Worm (Caenorhabditis elegans): ENCODE results near the gene ncs-7.

ncs-7 gene

ce11 chrX:17609948-17610347, 4.4 kb upstream of the ncs-7 start, which contains the start of gene C16H3.3:
Gene C16H3.3, minus strand, starts transcription at chrX:17610048.
- no peak for TF ChIP-seq ceh-40 (GFP tag; IDR thresholded peaks at IDR 0.05)
- TF ChIP-seq egl-18 (GFP tag; IDR thresholded peaks at IDR 0.05): no peak
- no peak for TF ChIP-seq F23B12.7 (tag; optimal IDR thresholded peaks at IDR 0.05; ENCODE audit: insufficient read depth)
- TF ChIP-seq egl-44 (GFP tag; IDR thresholded peaks at IDR 0.05): no peak
- no peak for TF ChIP-seq F33H1.4 (GFP tag; IDR thresholded peaks at IDR 0.05)
- TF ChIP-seq F37B4.10 (GFP tag; IDR thresholded peaks at IDR 0.05): no peak
- TF ChIP-seq Y95B8A.8 (GFP tag; IDR thresholded peaks at IDR 0.05): no peak
- no peak for TF ChIP-seq tbx-9 (tag; optimal IDR thresholded peaks at IDR 0.05; ENCODE audit: borderline replicate concordance)
- no peak for TF ChIP-seq ztf-18 (tag; optimal IDR thresholded peaks at IDR 0.05)
- TF ChIP-seq tlf-1 (GFP tag; optimal IDR thresholded peaks at IDR 0.05): no peak
- TF ChIP-seq B0035.1 (tag; optimal IDR thresholded peaks at IDR 0.05): no peak
- no peak for TF ChIP-seq ceh-100 (GFP tag; IDR thresholded peaks at IDR 0.05)
- TF ChIP-seq ztf-3 (GFP tag; optimal IDR thresholded peaks at IDR 0.05): no peak
- no peak for TF ChIP-seq F22D6.2 (tag; optimal IDR thresholded peaks at IDR 0.05)
- no peak for TF ChIP-seq unc-130 (GFP tag; optimal IDR thresholded peaks at IDR 0.05)

- no peak for TF ChIP-seq F23B12.7 (tag; optimal IDR thresholded peaks at IDR 0.05; ENCODE audit: insufficient read depth)
- TF ChIP-seq bed-1 (GFP tag; IDR thresholded peaks at IDR 0.05): no peak
- peak; percentile 11 for TF ChIP-seq attf-5 (GFP tag; optimal IDR thresholded peaks at IDR 0.05)
- no peak for TF ChIP-seq ets-4 (GFP tag; optimal IDR thresholded peaks at IDR 0.05)
- peak; percentile 20 for TF ChIP-seq efl-1 (GFP tag; optimal IDR thresholded peaks at IDR 0.05)
- peak in 1 of 3 experiments; percentile 68 for TF ChIP-seq lin-35 (GFP tag; optimal IDR thresholded peaks at IDR 0.05)
- peak; percentile 25 for TF ChIP-seq K12H6.12 (tag; optimal IDR thresholded peaks at IDR 0.05)
- no peak for TF ChIP-seq F22D6.2 (tag; optimal IDR thresholded peaks at IDR 0.05)
- no peak for TF ChIP-seq snpc-1.1 (tag; optimal IDR thresholded peaks at IDR 0.05; ENCODE audit: insufficient read depth)
- no peak for TF ChIP-seq Y95B8A.8 (GFP tag; IDR thresholded peaks at IDR 0.05)
- no peak for TF ChIP-seq him-1 (tag; optimal IDR thresholded peaks at IDR 0.05)
- no peak for TF ChIP-seq ztf-3 (GFP tag; optimal IDR thresholded peaks at IDR 0.05)
- TF ChIP-seq ceh-27 (GFP tag; optimal IDR thresholded peaks at IDR 0.05): peak; percentile 27
- TF ChIP-seq B0261.1 (tag; optimal IDR thresholded peaks at IDR 0.05): no peak
- peak; percentile 89 for TF ChIP-seq ztf-18 (tag; optimal IDR thresholded peaks at IDR 0.05)
- TF ChIP-seq madf-6 (GFP tag; IDR thresholded peaks at IDR 0.05): no peak
- no peak for TF ChIP-seq lir-1 (GFP tag; conservative IDR thresholded peaks at IDR 0.05)
- TF ChIP-seq snpc-1.3 (tag; optimal IDR thresholded peaks at IDR 0.05; ENCODE audit: insufficient read depth): no peak
- no peak for TF ChIP-seq snpc-4 (GFP tag; optimal IDR thresholded peaks at IDR 0.05)
- TF ChIP-seq snpc-4 (tag; optimal IDR thresholded peaks at IDR 0.05): no peak
- TF ChIP-seq nhr-80 (tag; optimal IDR thresholded peaks at IDR 0.05): peak; percentile 15
- TF ChIP-seq madf-8 (GFP tag; conservative IDR thresholded peaks at IDR 0.05): no peak
- peak; percentile 35 for TF ChIP-seq unc-62 (GFP tag; optimal IDR thresholded peaks at IDR 0.05)
- TF ChIP-seq let-526 (GFP tag; IDR thresholded peaks at IDR 0.05): peak; percentile 63; the same call in 1 of the 2 replicates
- TF ChIP-seq madf-3 (GFP tag; IDR thresholded peaks at IDR 0.05): no peak
- no peak for TF ChIP-seq madf-10 (tag; optimal IDR thresholded peaks at IDR 0.05)
- peak; percentile 44 for TF ChIP-seq lin-40 (tag; optimal IDR thresholded peaks at IDR 0.05)
- TF ChIP-seq dpl-1 (GFP tag; optimal IDR thresholded peaks at IDR 0.05): peak; percentile 15
These were observed 3.9 kb upstream of the ncs-7 start for ce11 chrX:17610406-17610981.
